Worm (Caenorhabditis elegans): Measurements from ENCODE around the gene usp-39.
A peak's percentile ranks its signal among the peaks of the same experiment; 100 is the strongest.

usp-39 gene

DNA sequence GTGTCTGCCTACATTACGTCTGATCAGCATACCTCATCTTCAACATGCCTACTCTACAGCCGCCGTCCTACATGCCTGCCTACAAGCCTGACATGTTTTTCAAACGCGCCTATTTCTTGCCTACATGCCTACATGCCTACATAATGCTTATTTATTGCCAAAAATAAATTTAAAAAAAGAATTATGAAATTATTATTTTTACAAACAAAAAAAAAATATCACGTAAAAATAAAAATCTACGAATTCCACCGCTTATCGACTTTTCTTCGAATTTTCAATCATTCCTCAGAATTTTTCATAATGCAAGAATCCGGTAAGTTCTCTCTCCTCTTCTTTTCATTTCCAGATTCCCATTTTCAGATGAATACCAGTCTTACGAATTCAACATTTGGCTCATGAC is 57.4 kb downstream of the usp-39 start, which contains the start of gene D2062.5:
Gene D2062.5 (plus strand): TSS at position 301 of the 400 bp plus-strand sequence.
- no peak for TF ChIP-seq cey-2 (tag; optimal IDR thresholded peaks at IDR 0.05; ENCODE audit: borderline replicate concordance, insufficient read depth)
- no peak for TF ChIP-seq daf-16 (GFP tag; optimal IDR thresholded peaks at IDR 0.05)
- no peak for TF ChIP-seq daf-16 (tag; optimal IDR thresholded peaks at IDR 0.05)
- no peak for TF ChIP-seq hif-1 (tag; optimal IDR thresholded peaks at IDR 0.05)
- TF ChIP-seq sdz-12 (GFP tag; optimal IDR thresholded peaks at IDR 0.05), result no peak
- no peak for TF ChIP-seq nhr-25 (tag; optimal IDR thresholded peaks at IDR 0.05; ENCODE audit: borderline replicate concordance, insufficient read depth)
- TF ChIP-seq ZK546.5 (tag; optimal IDR thresholded peaks at IDR 0.05), result no peak
- TF ChIP-seq nhr-77 (tag; optimal IDR thresholded peaks at IDR 0.05), result no peak
- no peak for TF ChIP-seq hlh-30 (tag; optimal IDR thresholded peaks at IDR 0.05; ENCODE audit: insufficient read depth)
- TF ChIP-seq skn-1 (tag; optimal IDR thresholded peaks at IDR 0.05), result no peak
- TF ChIP-seq tag-97 (GFP tag; IDR thresholded peaks at IDR 0.05), result no peak
- no peak for TF ChIP-seq unc-39 (tag; optimal IDR thresholded peaks at IDR 0.05)
- TF ChIP-seq Y75B8A.6 (GFP tag; IDR thresholded peaks at IDR 0.05), result no peak

DNA sequence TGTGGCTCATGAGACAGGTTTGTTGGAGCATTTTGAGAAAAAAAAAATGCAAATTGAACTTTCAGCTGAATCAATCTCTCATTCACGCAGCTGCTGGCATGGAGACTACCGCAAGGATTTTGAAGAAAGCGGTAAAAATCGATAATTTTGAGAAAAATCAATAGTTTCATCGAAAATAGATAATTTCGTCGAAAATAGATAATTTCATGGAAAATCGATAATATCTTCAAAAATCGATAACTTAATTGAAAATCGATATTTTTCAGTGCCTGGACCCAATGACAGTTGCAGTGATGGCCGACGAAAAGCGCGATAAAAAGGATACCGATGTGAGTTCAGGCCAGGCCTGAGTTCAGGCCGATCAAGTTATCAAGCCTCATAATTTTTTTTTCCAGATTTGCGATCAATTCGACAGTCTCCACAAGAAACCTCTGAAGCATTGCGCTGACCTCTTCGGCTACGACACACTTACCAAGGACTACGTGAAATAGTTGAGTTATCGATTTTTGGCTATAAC is 57.9 kb downstream of the usp-39 start, which contains the start of gene D2062.4:
Gene D2062.4 (plus strand): TSS at position 467 of the 517 bp plus-strand sequence.
- peak; percentile 61 for TF ChIP-seq ceh-28 (tag; optimal IDR thresholded peaks at IDR 0.05)

DNA sequence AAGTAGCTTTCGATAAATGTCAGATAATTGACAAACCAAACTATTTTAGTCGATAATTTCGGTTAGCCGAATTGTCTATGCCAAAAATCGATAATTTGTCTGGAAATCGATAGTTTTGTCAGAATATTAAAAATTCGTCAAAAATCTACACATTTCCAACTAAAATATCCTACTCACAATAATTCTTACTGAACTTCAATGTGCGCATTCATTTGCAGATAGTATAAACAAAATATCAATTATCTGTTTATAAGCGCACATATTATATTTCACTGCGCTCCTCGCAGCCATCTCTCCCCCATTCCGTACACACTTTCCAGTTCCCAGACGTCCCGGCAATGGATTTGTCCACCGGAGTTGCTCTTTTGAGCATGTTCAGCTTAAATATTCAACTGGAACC is 59.7 kb downstream of the usp-39 start, which contains the start of gene lgc-28:
Gene lgc-28 (plus strand): TSS at position 301 of the 400 bp plus-strand sequence.
- TF ChIP-seq ceh-32 (tag; optimal IDR thresholded peaks at IDR 0.05; ENCODE audit: poor library complexity) (no peak), madf-9 (GFP tag; conservative IDR thresholded peaks at IDR 0.05) (no peak), egl-27 (tag; optimal IDR thresholded peaks at IDR 0.05) (no peak), mdt-29 (GFP tag; IDR thresholded peaks at IDR 0.05) (no peak), ceh-82 (tag; optimal IDR thresholded peaks at IDR 0.05) (no peak), nhr-28 (tag; optimal IDR thresholded peaks at IDR 0.05) (no peak)

All from whole organism, L4 larva.